Worm (Caenorhabditis elegans): ENCODE results near the gene ddr-1.

DNA sequence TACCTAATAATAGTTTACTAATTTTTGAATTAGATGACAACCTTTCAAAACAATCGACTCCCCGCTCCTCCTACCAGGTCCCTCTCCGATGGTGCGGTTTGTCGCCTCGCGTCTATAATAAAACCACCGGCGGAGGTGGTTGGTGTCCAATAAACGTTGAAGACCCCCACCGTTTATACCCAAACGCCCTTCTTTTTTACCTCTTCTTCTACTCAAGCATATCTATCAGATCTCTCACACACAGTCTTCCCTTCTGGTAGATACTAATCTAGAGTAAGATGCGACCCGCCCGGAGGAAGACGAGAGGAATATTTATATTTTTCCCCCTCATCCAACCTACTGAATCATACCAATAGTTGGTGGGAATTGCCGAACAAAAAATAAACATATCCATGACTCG, 17.8 kb downstream of the ddr-1 start:
- TF ChIP-seq lin-15B (tag; optimal IDR thresholded peaks at IDR 0.05) (no peak), lin-13 (GFP tag; optimal IDR thresholded peaks at IDR 0.05) (no peak), skn-1 (tag; optimal IDR thresholded peaks at IDR 0.05) (no peak), unc-39 (tag; optimal IDR thresholded peaks at IDR 0.05) (no peak), ZK337.2 (GFP tag; IDR thresholded peaks at IDR 0.05) (no peak), attf-4 (tag; optimal IDR thresholded peaks at IDR 0.05) (no peak), nhr-76 (tag; optimal IDR thresholded peaks at IDR 0.05) (no peak), dmd-8 (GFP tag; IDR thresholded peaks at IDR 0.05) (no peak), snpc-4 (tag; optimal IDR thresholded peaks at IDR 0.05) (no peak), nhr-237 (tag; optimal IDR thresholded peaks at IDR 0.05) (no peak), nhr-25 (tag; optimal IDR thresholded peaks at IDR 0.05; ENCODE audit: borderline replicate concordance, insufficient read depth) (no peak), pqm-1 (tag; optimal IDR thresholded peaks at IDR 0.05) (no peak), nhr-28 (tag; optimal IDR thresholded peaks at IDR 0.05) (no peak)
